Fruit fly (Drosophila melanogaster) whole organism, prepupa: ENCODE measurements around the gene CG15196.

Source experiments
- CG3919 ChIP-seq: fragments of 200-800 bp; sonication (Bioruptor generic); optimal IDR thresholded peaks from 3 replicates; lab custom pipeline; 2016; ENCODE audit warnings: missing biosample characterization, missing genetic modification characterization
- CG8319 ChIP-seq: fragments of 200-800 bp; sonication (Bioruptor generic); optimal IDR thresholded peaks from 3 replicates; lab custom pipeline; 2016; ENCODE audit warnings: missing biosample characterization, missing genetic modification characterization
- Hr39 ChIP-seq: fragments of 200-800 bp; sonication (Bioruptor generic); optimal IDR thresholded peaks from 2 replicates; lab custom pipeline; 2016; ENCODE audit warnings: missing biosample characterization, missing genetic modification characterization
- OdsH ChIP-seq: fragments of 200-800 bp; sonication (Bioruptor generic); optimal IDR thresholded peaks from 3 replicates; lab custom pipeline; 2016; ENCODE audit warnings: missing biosample characterization, missing genetic modification characterization
- acj6 ChIP-seq: fragments of 200-800 bp; sonication (Bioruptor generic); optimal IDR thresholded peaks from 3 replicates; lab custom pipeline; 2016; ENCODE audit warnings: missing biosample characterization, missing genetic modification characterization
- cyc ChIP-seq: fragments of 200-800 bp; sonication (Bioruptor generic); optimal IDR thresholded peaks from 3 replicates; lab custom pipeline; 2016; ENCODE audit warnings: missing biosample characterization, missing genetic modification characterization
- eg ChIP-seq: fragments of 200-800 bp; sonication (Bioruptor generic); IDR thresholded peaks from 3 replicates; pipeline ENCODE4 v1.3.6; 2022; ENCODE audit warnings: missing biosample characterization, missing genetic modification characterization
- fd85E ChIP-seq: fragments of 200-800 bp; sonication (Bioruptor generic); optimal IDR thresholded peaks from 3 replicates; lab custom pipeline; 2016; ENCODE audit warnings: missing biosample characterization, missing genetic modification characterization
- pdm3 ChIP-seq: fragments of 200-800 bp; sonication (Bioruptor generic); optimal IDR thresholded peaks from 3 replicates; lab custom pipeline; 2016; ENCODE audit warnings: missing biosample characterization, missing genetic modification characterization
- topi ChIP-seq: fragments of 200-800 bp; sonication (Bioruptor generic); optimal IDR thresholded peaks from 3 replicates; lab custom pipeline; 2016; ENCODE audit warnings: missing biosample characterization, missing genetic modification characterization

dm6 chrX:11369374-11369773 lies 40.4 kb upstream of the CG15196 start, which contains the start of gene dlg1:
- no peak for TF ChIP-seq fd85E
- TF ChIP-seq CG8319: no peak
- TF ChIP-seq OdsH (GFP tag; lab: Kevin White, UChicago): no peak
- TF ChIP-seq Hr39 (GFP tag; lab: Kevin White, UChicago): no peak
- no peak for TF ChIP-seq eg (GFP tag; lab: Robert Waterston, UW)
- TF ChIP-seq cyc (GFP tag; lab: Kevin White, UChicago): no peak
- TF ChIP-seq pdm3 (GFP tag; lab: Kevin White, UChicago): no peak
- no peak for TF ChIP-seq acj6 (GFP tag; lab: Kevin White, UChicago)
- TF ChIP-seq topi (GFP tag; lab: Kevin White, UChicago): no peak
- no peak for TF ChIP-seq CG3919 (GFP tag; lab: Kevin White, UChicago)
